Fruit fly (Drosophila melanogaster) S2 (cell line): ENCODE measurements around the gene eRF1.

Experiments
- CG8478 ChIP-seq: fragments of >200 bp; optimal IDR thresholded peaks from 2 replicates; lab custom pipeline; 2018
- CTCF ChIP-seq, 2 experiments: fragments of >200 bp; optimal IDR thresholded peaks; 2 replicates each; lab custom pipeline; 2018

The eRF1 gene

dm6 chr3L:20349333-20349924, 1.3 kb downstream of the eRF1 start:
- TF ChIP-seq CTCF (optimal IDR thresholded peaks at IDR 0.05; lab: Kevin White, UChicago) (no peak), CG8478 (lab: Kevin White, UChicago) (no peak)

- TF ChIP-seq CTCF (optimal IDR thresholded peaks at IDR 0.05; lab: Kevin White, UChicago): no peak
- TF ChIP-seq CG8478 (lab: Kevin White, UChicago): no peak
These were observed 5.0 kb downstream of the eRF1 start, which contains the start of gene CG5618 for dm6 chr3L:20353149-20353548. TSS of gene CG5618 (plus strand) at chr3L:20353449.

dm6 chr3L:20353726-20354332, 5.7 kb downstream of the eRF1 start:
- TF ChIP-seq CG8478 (lab: Kevin White, UChicago) (no peak), CTCF (optimal IDR thresholded peaks at IDR 0.05; lab: Kevin White, UChicago) (no peak)

dm6 chr3L:20354363-20354762, 6.2 kb downstream of the eRF1 start:
- no peak for TF ChIP-seq CTCF (optimal IDR thresholded peaks at IDR 0.05; lab: Kevin White, UChicago)

- TF ChIP-seq CTCF (optimal IDR thresholded peaks at IDR 0.05; lab: Kevin White, UChicago): no peak
- TF ChIP-seq CG8478 (lab: Kevin White, UChicago): no peak
These were observed 6.7 kb downstream of the eRF1 start for dm6 chr3L:20354872-20355271.

- no peak for TF ChIP-seq CG8478 (lab: Kevin White, UChicago)
- TF ChIP-seq CTCF (optimal IDR thresholded peaks at IDR 0.05; lab: Kevin White, UChicago): no peak
These were observed 8.5 kb downstream of the eRF1 start, which contains the start of gene kin17 for dm6 chr3L:20356613-20357012. TSS of gene kin17 (plus strand) at chr3L:20356807.

- no peak for TF ChIP-seq CTCF (optimal IDR thresholded peaks at IDR 0.05; lab: Kevin White, UChicago)
- TF ChIP-seq CG8478 (lab: Kevin White, UChicago): no peak
These were observed 10.1 kb downstream of the eRF1 start, which contains the start of gene CG5665 for dm6 chr3L:20358212-20358611. TSS of gene CG5665 (plus strand) at chr3L:20358512.

- TF ChIP-seq CTCF (optimal IDR thresholded peaks at IDR 0.05; lab: Kevin White, UChicago) (no peak), CG8478 (lab: Kevin White, UChicago) (no peak)
These were observed 13.2 kb downstream of the eRF1 start, which contains the start of gene Prim2 for dm6 chr3L:20361389-20361788. TSS of gene Prim2 (minus strand) at chr3L:20361585.

- TF ChIP-seq CTCF (optimal IDR thresholded peaks at IDR 0.05; lab: Kevin White, UChicago): no peak
- no peak for TF ChIP-seq CG8478 (lab: Kevin White, UChicago)
These were observed 17.9 kb downstream of the eRF1 start for dm6 chr3L:20366074-20366473.

- no peak for TF ChIP-seq CTCF (optimal IDR thresholded peaks at IDR 0.05; lab: Kevin White, UChicago)
These were observed 18.7 kb downstream of the eRF1 start, which contains the start of the genes Toll-9 and in for dm6 chr3L:20366674-20367372. TSS of gene Toll-9 (minus strand) at chr3L:20366724. TSS of gene in (plus strand) at chr3L:20367198.

- TF ChIP-seq CG8478 (lab: Kevin White, UChicago) (no peak), CTCF (optimal IDR thresholded peaks at IDR 0.05; lab: Kevin White, UChicago) (no peak)
These were observed 21.9 kb downstream of the eRF1 start, which contains the start of gene CG13247 for dm6 chr3L:20370013-20370412. TSS of gene CG13247 (plus strand) at chr3L:20370313.

- no peak for TF ChIP-seq CG8478 (lab: Kevin White, UChicago)
- TF ChIP-seq CTCF (optimal IDR thresholded peaks at IDR 0.05; lab: Kevin White, UChicago): no peak
These were observed 27.3 kb downstream of the eRF1 start for dm6 chr3L:20375467-20375866.

dm6 chr3L:20375878-20376563, 27.9 kb downstream of the eRF1 start, which contains the start of the genes Ide and RhoBTB:
TSS of gene Ide (minus strand) at chr3L:20375896.
TSS of gene RhoBTB (plus strand) at chr3L:20376242.
- no peak for TF ChIP-seq CG8478 (lab: Kevin White, UChicago)
- no peak for TF ChIP-seq CTCF (optimal IDR thresholded peaks at IDR 0.05; lab: Kevin White, UChicago)

- TF ChIP-seq CG8478 (lab: Kevin White, UChicago) (no peak), CTCF (optimal IDR thresholded peaks at IDR 0.05; lab: Kevin White, UChicago) (no peak)
These were observed 28.4 kb downstream of the eRF1 start for dm6 chr3L:20376564-20376920.
